Worm (Caenorhabditis elegans): ENCODE results near the gene C26B2.2.
A peak's percentile ranks its signal among the peaks of the same experiment; 100 is the strongest.

The C26B2.2 gene

DNA sequence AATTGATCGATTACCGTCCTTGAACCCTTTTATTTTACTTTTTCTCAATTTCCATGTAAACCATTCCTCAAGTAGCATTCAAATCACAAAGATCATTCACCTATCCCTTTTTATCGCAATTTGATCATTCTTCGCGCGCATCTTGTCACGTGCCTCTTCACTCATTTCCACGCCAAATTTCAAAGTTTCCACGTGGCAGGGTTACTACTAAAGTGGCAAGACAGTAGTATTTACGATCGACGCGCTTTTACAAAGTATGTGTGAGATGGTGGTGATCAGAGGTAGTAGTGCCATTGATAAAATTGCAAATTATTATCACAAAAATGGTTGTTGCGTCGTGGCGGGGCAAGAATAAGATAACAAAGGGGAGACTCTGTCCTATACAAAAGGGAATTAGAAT, 6.5 kb upstream of the C26B2.2 start (continued):
- TF ChIP-seq mes-2 (tag; optimal IDR thresholded peaks at IDR 0.05; ENCODE audit: poor library complexity, severe bottlenecking): peak; percentile 40
- TF ChIP-seq zip-2 (tag; optimal IDR thresholded peaks at IDR 0.05): no peak
- peak; percentile 98 for TF ChIP-seq aha-1 (tag)
- TF ChIP-seq nhr-77 (tag; optimal IDR thresholded peaks at IDR 0.05): peak; percentile 37
- peak; percentile 80 for TF ChIP-seq dve-1 (tag; optimal IDR thresholded peaks at IDR 0.05; ENCODE audit: insufficient read depth)
- peak; percentile 78 for TF ChIP-seq hlh-30 (tag; optimal IDR thresholded peaks at IDR 0.05; ENCODE audit: insufficient read depth)
- no peak for TF ChIP-seq T26A8.4 (GFP tag; IDR thresholded peaks at IDR 0.05)
- peak; percentile 92 for TF ChIP-seq mxl-3 (GFP tag; optimal IDR thresholded peaks at IDR 0.05)
- TF ChIP-seq dmd-6 (GFP tag; IDR thresholded peaks at IDR 0.05): peak; percentile 83
- TF ChIP-seq gei-8 (GFP tag; optimal IDR thresholded peaks at IDR 0.05): peak; percentile 45
- no peak for TF ChIP-seq unc-130 (GFP tag; optimal IDR thresholded peaks at IDR 0.05)
- TF ChIP-seq nhr-42 (GFP tag; IDR thresholded peaks at IDR 0.05): no peak
- peak; percentile 29 for TF ChIP-seq dpl-1 (GFP tag; optimal IDR thresholded peaks at IDR 0.05)
- TF ChIP-seq lsy-2 (tag; optimal IDR thresholded peaks at IDR 0.05): peak in 1 of 2 experiments; percentile 38
- TF ChIP-seq ama-1 (optimal IDR thresholded peaks at IDR 0.05): no peak
- TF ChIP-seq nhr-48 (tag; optimal IDR thresholded peaks at IDR 0.05): peak; percentile 58
- TF ChIP-seq egl-27 (tag; optimal IDR thresholded peaks at IDR 0.05): no peak
- TF ChIP-seq madf-9 (GFP tag; conservative IDR thresholded peaks at IDR 0.05): no peak
- TF ChIP-seq mdl-1 (tag; optimal IDR thresholded peaks at IDR 0.05): peak; percentile 32 to 89
- peak; percentile 72 for TF ChIP-seq cey-2 (tag; optimal IDR thresholded peaks at IDR 0.05; ENCODE audit: borderline replicate concordance, insufficient read depth)

DNA sequence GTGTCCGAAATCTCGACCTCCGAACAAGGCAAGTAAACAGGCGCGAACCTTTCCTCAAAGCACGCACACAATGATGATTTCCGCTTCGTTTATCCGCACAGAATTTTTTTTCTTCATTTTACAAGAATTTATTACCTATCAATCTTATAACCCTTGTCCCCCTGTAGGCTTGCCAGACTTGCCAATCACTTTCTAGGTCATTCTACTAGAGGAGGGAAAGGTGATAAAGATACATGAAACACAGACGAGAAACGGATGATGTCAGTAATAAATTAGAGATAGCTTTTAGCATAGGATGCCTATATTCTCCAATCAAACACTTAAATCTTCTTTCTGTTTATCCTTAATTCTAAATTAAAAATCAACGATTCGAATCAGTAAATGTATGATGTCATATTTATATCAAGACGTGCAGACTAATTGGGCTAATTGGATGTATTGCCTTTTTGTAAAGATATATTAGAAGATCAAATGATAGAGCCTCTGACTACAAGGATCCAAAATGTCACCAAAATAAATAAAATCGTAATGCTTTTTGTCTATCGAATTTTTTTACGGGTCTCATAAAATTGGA, 5.5 kb upstream of the C26B2.2 start:
- TF ChIP-seq pqm-1 (tag; optimal IDR thresholded peaks at IDR 0.05) (no peak), lin-29 (GFP tag; IDR thresholded peaks at IDR 0.05) (no peak), ZK546.5 (tag; optimal IDR thresholded peaks at IDR 0.05) (no peak), nhr-10 (tag; optimal IDR thresholded peaks at IDR 0.05) (no peak), nhr-28 (tag; optimal IDR thresholded peaks at IDR 0.05) (peak; percentile 40), unc-62 (GFP tag; optimal IDR thresholded peaks at IDR 0.05 in 1 of 2) (peak in 1 of 2 experiments; percentile 96), unc-62 (tag; optimal IDR thresholded peaks at IDR 0.05) (no peak), Y105C5A.15 (GFP tag; IDR thresholded peaks at IDR 0.05) (no peak), duxl-1 (tag; optimal IDR thresholded peaks at IDR 0.05; ENCODE audit: poor library complexity) (no peak), spr-1 (tag; optimal IDR thresholded peaks at IDR 0.05) (no peak), vab-7 (GFP tag; IDR thresholded peaks at IDR 0.05) (no peak), nhr-25 (tag; optimal IDR thresholded peaks at IDR 0.05; ENCODE audit: borderline replicate concordance, insufficient read depth) (peak; percentile 33), Y48G9A.11 (GFP tag; IDR thresholded peaks at IDR 0.05) (no peak), daf-8 (GFP tag; IDR thresholded peaks at IDR 0.05) (no peak), dmd-6 (GFP tag; IDR thresholded peaks at IDR 0.05) (no peak), aha-1 (tag) (peak; percentile 19)

DNA sequence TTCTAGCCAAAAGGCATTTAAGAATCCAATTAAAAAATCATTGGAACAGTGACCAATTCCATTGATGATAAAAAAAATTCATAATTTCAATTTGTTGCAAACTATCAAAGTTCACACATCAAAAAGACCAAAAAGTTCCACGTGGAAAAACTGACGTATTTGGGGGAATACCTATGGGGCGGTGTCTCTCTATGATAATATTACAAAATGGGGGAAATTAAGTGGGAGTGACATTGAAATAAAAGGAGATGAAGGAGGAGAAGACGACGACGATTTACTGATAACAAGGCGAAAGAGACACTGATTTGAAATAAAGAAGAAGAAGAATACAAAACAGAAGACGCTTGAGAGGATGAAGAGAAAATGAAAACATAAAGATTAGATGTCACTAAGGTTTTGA, 4.4 kb upstream of the C26B2.2 start:
- no peak for TF ChIP-seq saeg-2 (GFP tag; IDR thresholded peaks at IDR 0.05)
- TF ChIP-seq php-3 (GFP tag; IDR thresholded peaks at IDR 0.05): 0 out of 2 replicates have a peak, but pooled peaks have one; percentile 21
- no peak for TF ChIP-seq egl-27 (tag; optimal IDR thresholded peaks at IDR 0.05)
- TF ChIP-seq mep-1 (tag; optimal IDR thresholded peaks at IDR 0.05): peak; percentile 9
- TF ChIP-seq ZK337.2 (GFP tag; IDR thresholded peaks at IDR 0.05): no peak
- no peak for TF ChIP-seq unc-62 (GFP tag; optimal IDR thresholded peaks at IDR 0.05 in 1 of 2)
- TF ChIP-seq unc-62 (tag; optimal IDR thresholded peaks at IDR 0.05): no peak
- peak in 1 of 2 experiments; percentile 29 for TF ChIP-seq lsy-2 (tag; optimal IDR thresholded peaks at IDR 0.05)
- TF ChIP-seq nhr-77 (tag; optimal IDR thresholded peaks at IDR 0.05): peak; percentile 1
- TF ChIP-seq nhr-28 (tag; optimal IDR thresholded peaks at IDR 0.05): peak; percentile 41
- TF ChIP-seq ctbp-1 (GFP tag; IDR thresholded peaks at IDR 0.05): no peak
- no peak for TF ChIP-seq dpl-1 (GFP tag; optimal IDR thresholded peaks at IDR 0.05)
- TF ChIP-seq hmg-1.1 (GFP tag; IDR thresholded peaks at IDR 0.05): no peak
- TF ChIP-seq zag-1 (tag; optimal IDR thresholded peaks at IDR 0.05): no peak
- TF ChIP-seq cey-2 (tag; optimal IDR thresholded peaks at IDR 0.05; ENCODE audit: borderline replicate concordance, insufficient read depth): peak; percentile 42
- TF ChIP-seq nhr-10 (tag; optimal IDR thresholded peaks at IDR 0.05): peak; percentile 37
- TF ChIP-seq sdz-12 (GFP tag; optimal IDR thresholded peaks at IDR 0.05): no peak
- TF ChIP-seq F26F4.8 (GFP tag; conservative IDR thresholded peaks at IDR 0.05): no peak
- TF ChIP-seq D1046.2 (GFP tag; IDR thresholded peaks at IDR 0.05): no peak
- peak; percentile 16 for TF ChIP-seq T20F7.1 (GFP tag; optimal IDR thresholded peaks at IDR 0.05)
- peak; percentile 62 for TF ChIP-seq hlh-11 (tag; optimal IDR thresholded peaks at IDR 0.05)
- TF ChIP-seq dmd-6 (GFP tag; IDR thresholded peaks at IDR 0.05): peak; percentile 85
- TF ChIP-seq nhr-48 (tag; optimal IDR thresholded peaks at IDR 0.05): peak; percentile 71
- peak; percentile 75 for TF ChIP-seq dve-1 (tag; optimal IDR thresholded peaks at IDR 0.05; ENCODE audit: insufficient read depth)
- TF ChIP-seq aha-1 (tag): peak; percentile 66
